Fruit fly (Drosophila melanogaster): Measurements from ENCODE around the gene hwt.

Gene hwt

dm6 chrX:12547657-12548056 is 20.6 kb downstream of the hwt start (continued):
- no peak for TF ChIP-seq CG18476 (GFP tag; optimal IDR thresholded peaks at IDR 0.05)
- TF ChIP-seq esg (GFP tag; conservative IDR thresholded peaks at IDR 0.05): no peak; the same call in 1 of the 2 replicates
- TF ChIP-seq HLH3B (GFP tag; IDR thresholded peaks at IDR 0.05): peak; percentile 19; the same call in 1 of the 2 replicates
- TF ChIP-seq Oli (tag; optimal IDR thresholded peaks at IDR 0.05): peak; percentile 35
- no peak for TF ChIP-seq vvl (GFP tag; IDR thresholded peaks at IDR 0.05)
- TF ChIP-seq ind (GFP tag; optimal IDR thresholded peaks at IDR 0.05): no peak
- peak; percentile 15 for TF ChIP-seq sqz (GFP tag; optimal IDR thresholded peaks at IDR 0.05)
- TF ChIP-seq Vsx1 (GFP tag; optimal IDR thresholded peaks at IDR 0.05): no peak
- TF ChIP-seq CG8359 (GFP tag; optimal IDR thresholded peaks at IDR 0.05; ENCODE audit: borderline replicate concordance): no peak
- TF ChIP-seq Elba2 (GFP tag; optimal IDR thresholded peaks at IDR 0.05): no peak
- TF ChIP-seq CG1832 (GFP tag; optimal IDR thresholded peaks at IDR 0.05): no peak
- no peak for TF ChIP-seq CG31388 (GFP tag; optimal IDR thresholded peaks at IDR 0.05)
- TF ChIP-seq CG11456 (GFP tag; IDR thresholded peaks at IDR 0.05): no peak
- peak; percentile 41 for TF ChIP-seq CG3847 (GFP tag; IDR thresholded peaks at IDR 0.05)
- peak; percentile 25 for TF ChIP-seq CG34376 (GFP tag; optimal IDR thresholded peaks at IDR 0.05)
- no peak for TF ChIP-seq Mad (GFP tag; optimal IDR thresholded peaks at IDR 0.05)
- peak; percentile 63 for TF ChIP-seq CG13424 (tag; optimal IDR thresholded peaks at IDR 0.05)
- TF ChIP-seq CG7372 (GFP tag; IDR thresholded peaks at IDR 0.05): no peak
- no peak for TF ChIP-seq lov (optimal IDR thresholded peaks at IDR 0.05)
- no peak for TF ChIP-seq lov (GFP tag; IDR thresholded peaks at IDR 0.05)
- TF ChIP-seq ewg (GFP tag; optimal IDR thresholded peaks at IDR 0.05): peak; percentile 94
- no peak for TF ChIP-seq CG13894 (tag; optimal IDR thresholded peaks at IDR 0.05)
- TF ChIP-seq mirr (GFP tag; optimal IDR thresholded peaks at IDR 0.05): no peak
- no peak for TF ChIP-seq Neu2 (GFP tag; optimal IDR thresholded peaks at IDR 0.05; ENCODE audit: borderline replicate concordance)
- TF ChIP-seq hkb (optimal IDR thresholded peaks at IDR 0.05): no peak
- peak; percentile 68 for TF ChIP-seq hkb (GFP tag; IDR thresholded peaks at IDR 0.05)
- peak; percentile 13 for TF ChIP-seq CG8924 (tag; optimal IDR thresholded peaks at IDR 0.05)
- no peak for TF ChIP-seq Jarid2 (GFP tag; optimal IDR thresholded peaks at IDR 0.05)
- TF ChIP-seq CG18011 (GFP tag; optimal IDR thresholded peaks at IDR 0.05): no peak
- TF ChIP-seq Bgb (GFP tag; IDR thresholded peaks at IDR 0.05; ENCODE audit: partially characterized antibody): no peak
- TF ChIP-seq CG7786 (GFP tag; optimal IDR thresholded peaks at IDR 0.05): no peak
- no peak for TF ChIP-seq rib (GFP tag; IDR thresholded peaks at IDR 0.05)
- TF ChIP-seq CG12236 (GFP tag; optimal IDR thresholded peaks at IDR 0.05): no peak
- peak; percentile 2 for TF ChIP-seq CG17802 (tag; optimal IDR thresholded peaks at IDR 0.05)
- TF ChIP-seq CG12155 (GFP tag; optimal IDR thresholded peaks at IDR 0.05): no peak
- peak; percentile 35 for TF ChIP-seq lmd (GFP tag; IDR thresholded peaks at IDR 0.05)
- TF ChIP-seq cad (GFP tag; optimal IDR thresholded peaks at IDR 0.05): no peak
- peak; percentile 94 for TF ChIP-seq Deaf1 (tag; optimal IDR thresholded peaks at IDR 0.05)
- TF ChIP-seq fd96Cb (tag; optimal IDR thresholded peaks at IDR 0.05): peak; percentile 14
- TF ChIP-seq caup (GFP tag; optimal IDR thresholded peaks at IDR 0.05; ENCODE audit: severe bottlenecking): peak; percentile 24
- TF ChIP-seq pb (GFP tag; optimal IDR thresholded peaks at IDR 0.05): no peak
- TF ChIP-seq tap (tag; optimal IDR thresholded peaks at IDR 0.05): peak; percentile 9
- no peak for TF ChIP-seq CG34422 (GFP tag; IDR thresholded peaks at IDR 0.05)
- TF ChIP-seq CG7357 (GFP tag; IDR thresholded peaks at IDR 0.05): no peak
- TF ChIP-seq CG17829 (tag; optimal IDR thresholded peaks at IDR 0.05): no peak
- peak; percentile 44; the same call in 1 of the 3 replicates for TF ChIP-seq dysf (GFP tag; IDR thresholded peaks at IDR 0.05)
- no peak for TF ChIP-seq CG4854 (GFP tag; optimal IDR thresholded peaks at IDR 0.05)
- peak; percentile 29 for TF ChIP-seq Fer1 (GFP tag; optimal IDR thresholded peaks at IDR 0.05)
- no peak for TF ChIP-seq cas (GFP tag; IDR thresholded peaks at IDR 0.05)
- TF ChIP-seq CG11696 (GFP tag; IDR thresholded peaks at IDR 0.05): no peak
- no peak for TF ChIP-seq emc (GFP tag; optimal IDR thresholded peaks at IDR 0.05)
- TF ChIP-seq cato (GFP tag; optimal IDR thresholded peaks at IDR 0.05; ENCODE audit: borderline replicate concordance): no peak
